Fruit fly (Drosophila melanogaster): ENCODE data around the gene CG31274.

CG31274 gene

DNA sequence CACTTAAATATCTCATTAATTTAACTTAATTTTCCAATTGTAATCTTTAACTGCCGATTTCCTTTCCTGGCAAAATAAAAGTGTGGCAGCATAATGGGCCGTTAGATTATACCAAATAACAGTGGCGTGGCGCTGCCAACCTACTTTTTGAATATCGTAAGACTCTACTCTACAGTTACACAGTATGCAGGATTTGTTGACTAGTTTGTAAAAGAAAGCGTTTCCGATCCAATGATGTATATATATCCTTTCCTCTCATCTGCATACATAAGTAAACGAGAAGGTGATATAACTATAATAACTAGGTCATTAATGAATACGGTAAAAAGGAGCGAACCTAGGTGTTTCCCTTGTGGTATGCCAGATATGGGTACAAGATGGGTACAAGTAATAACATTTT is 1.0 kb upstream of the CG31274 start, which contains the start of gene EMC2B (continued):
- TF ChIP-seq Rx (GFP tag; IDR thresholded peaks at IDR 0.05) (no peak), tgo (GFP tag; IDR thresholded peaks at IDR 0.05) (no peak), CG8924 (tag; optimal IDR thresholded peaks at IDR 0.05) (peak; percentile 30), CG11696 (GFP tag; IDR thresholded peaks at IDR 0.05) (no peak)

- TF ChIP-seq CG14860 (GFP tag; IDR thresholded peaks at IDR 0.05; ENCODE audit: partially characterized antibody) (no peak; the same call in 2 of the 3 replicates), lola (GFP tag; optimal IDR thresholded peaks at IDR 0.05) (no peak), zfh2 (GFP tag; optimal IDR thresholded peaks at IDR 0.05) (no peak), zen2 (GFP tag; IDR thresholded peaks at IDR 0.05; ENCODE audit: partially characterized antibody) (no peak), her (GFP tag; optimal IDR thresholded peaks at IDR 0.05) (no peak), exex (tag; optimal IDR thresholded peaks at IDR 0.05) (peak; percentile 53), luna (GFP tag; optimal IDR thresholded peaks at IDR 0.05) (no peak), Six4 (GFP tag; optimal IDR thresholded peaks at IDR 0.05) (peak; percentile 24), CG34224 (GFP tag; IDR thresholded peaks at IDR 0.05; ENCODE audit: partially characterized antibody) (no peak), CG6689 (GFP tag; IDR thresholded peaks at IDR 0.05) (peak; percentile 14; the same call in 1 of the 2 replicates), Bgb (GFP tag; IDR thresholded peaks at IDR 0.05; ENCODE audit: partially characterized antibody) (no peak; the same call in 1 of the 2 replicates), CG4854 (GFP tag; optimal IDR thresholded peaks at IDR 0.05) (no peak), Gsc (GFP tag; IDR thresholded peaks at IDR 0.05) (no peak), ewg (GFP tag; optimal IDR thresholded peaks at IDR 0.05) (no peak), odd (GFP tag; optimal IDR thresholded peaks at IDR 0.05) (no peak), Lhr (GFP tag; optimal IDR thresholded peaks at IDR 0.05) (no peak), Dll (GFP tag; IDR thresholded peaks at IDR 0.05; ENCODE audit: partially characterized antibody) (0 out of 4 replicates have a peak, but pooled peaks have one; percentile 16), mam (GFP tag; optimal IDR thresholded peaks at IDR 0.05) (peak; percentile 38), Jarid2 (GFP tag; optimal IDR thresholded peaks at IDR 0.05) (no peak), CG2712 (tag; optimal IDR thresholded peaks at IDR 0.05) (peak; percentile 57), CG2875 (GFP tag; optimal IDR thresholded peaks at IDR 0.05) (no peak), Nf-YB (GFP tag; optimal IDR thresholded peaks at IDR 0.05) (no peak), lov (optimal IDR thresholded peaks at IDR 0.05) (no peak), lov (GFP tag; IDR thresholded peaks at IDR 0.05) (no peak), CG2129 (GFP tag; IDR thresholded peaks at IDR 0.05; ENCODE audit: partially characterized antibody) (no peak), dysf (GFP tag; IDR thresholded peaks at IDR 0.05) (no peak), Pdp1 (GFP tag; optimal IDR thresholded peaks at IDR 0.05) (peak; percentile 18 to 26), E2f2 (GFP tag; IDR thresholded peaks at IDR 0.05) (no peak), usp (GFP tag; optimal IDR thresholded peaks at IDR 0.05) (no peak), nerfin-2 (GFP tag; IDR thresholded peaks at IDR 0.05; ENCODE audit: partially characterized antibody) (no peak), prd (optimal IDR thresholded peaks at IDR 0.05) (no peak), prd (GFP tag; IDR thresholded peaks at IDR 0.05) (no peak; the same call in 2 of the 3 replicates), shn (GFP tag; optimal IDR thresholded peaks at IDR 0.05) (no peak), wek (GFP tag; optimal IDR thresholded peaks at IDR 0.05) (no peak), Sox102F (GFP tag; optimal IDR thresholded peaks at IDR 0.05) (no peak), Dad (GFP tag; optimal IDR thresholded peaks at IDR 0.05) (no peak), unpg (GFP tag; optimal IDR thresholded peaks at IDR 0.05) (no peak), CG12769 (tag; optimal IDR thresholded peaks at IDR 0.05) (no peak), Hey (tag; optimal IDR thresholded peaks at IDR 0.05) (no peak), CG10274 (GFP tag; optimal IDR thresholded peaks at IDR 0.05) (no peak), chif (GFP tag; optimal IDR thresholded peaks at IDR 0.05) (no peak), CG11695 (GFP tag; IDR thresholded peaks at IDR 0.05) (no peak), esg (GFP tag; conservative IDR thresholded peaks at IDR 0.05) (no peak)
Measured at dm6 chr3R:16996059-16996959, 3.5 kb downstream of the CG31274 start, which contains the start of the genes EMC2A and CG3534. EMC2A (minus strand) TSS chr3R:16996071. CG3534 (plus strand) TSS chr3R:16996446.
